Fruit fly (Drosophila melanogaster): ENCODE measurements around the gene Acsf3.

The Acsf3 gene

DNA sequence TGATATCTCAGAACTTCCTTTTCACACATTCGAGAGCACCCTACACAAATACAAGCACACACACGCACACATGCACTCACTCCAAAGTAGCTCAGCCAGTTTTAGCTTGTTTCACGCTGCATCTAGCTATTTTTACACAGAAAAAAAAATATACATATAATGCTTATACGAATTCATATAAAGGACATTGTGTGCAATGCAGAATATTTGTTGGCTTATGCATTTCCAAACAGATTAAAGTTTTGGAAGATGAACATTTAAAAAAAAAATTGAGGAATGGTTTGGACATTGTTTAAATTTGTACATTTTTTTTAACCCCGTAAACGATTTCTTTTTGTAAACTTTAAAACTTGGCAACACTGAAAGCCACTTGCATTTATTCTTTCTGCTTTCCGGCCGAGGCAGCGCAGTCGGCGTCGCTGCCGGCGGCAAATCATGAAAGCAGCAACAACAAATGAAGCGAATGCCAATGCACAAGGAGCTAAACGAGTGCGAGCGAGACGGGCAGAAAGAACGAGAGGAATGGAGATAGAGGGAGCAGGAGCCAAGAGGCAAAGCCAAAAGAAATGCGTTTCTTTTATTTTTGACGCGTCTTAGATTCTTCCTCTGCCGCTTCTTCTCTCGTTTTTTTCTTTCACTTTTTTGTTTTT is 9.7 kb upstream of the Acsf3 start (continued):
- TF ChIP-seq CG4360 (GFP tag; IDR thresholded peaks at IDR 0.05), result peak; percentile 89
- peak; percentile 33 to 82 for TF ChIP-seq eve (GFP tag; optimal IDR thresholded peaks at IDR 0.05)
- peak; percentile 29 for TF ChIP-seq CG6654 (GFP tag; optimal IDR thresholded peaks at IDR 0.05)
- TF ChIP-seq fu2 (GFP tag; optimal IDR thresholded peaks at IDR 0.05), result no peak
- TF ChIP-seq lmd (GFP tag; IDR thresholded peaks at IDR 0.05), result peak; percentile 60
- TF ChIP-seq CG4282 (GFP tag; optimal IDR thresholded peaks at IDR 0.05), result no peak
- peak; percentile 90 for TF ChIP-seq CG17361 (GFP tag; IDR thresholded peaks at IDR 0.05)
- TF ChIP-seq tup (GFP tag; optimal IDR thresholded peaks at IDR 0.05), result no peak
- no peak for TF ChIP-seq Atf6 (GFP tag; IDR thresholded peaks at IDR 0.05)
- TF ChIP-seq chn (GFP tag; optimal IDR thresholded peaks at IDR 0.05), result peak; percentile 71
- no peak for TF ChIP-seq schlank (tag; optimal IDR thresholded peaks at IDR 0.05)
- peak; percentile 41 for TF ChIP-seq CG7745 (tag; optimal IDR thresholded peaks at IDR 0.05)
- TF ChIP-seq wor (GFP tag; IDR thresholded peaks at IDR 0.05), result peak; percentile 70
- peak; percentile 14 for TF ChIP-seq Hmr (GFP tag; optimal IDR thresholded peaks at IDR 0.05)
- TF ChIP-seq Hsf (GFP tag; optimal IDR thresholded peaks at IDR 0.05), result peak; percentile 77
- peak; percentile 4 for TF ChIP-seq cg (GFP tag; optimal IDR thresholded peaks at IDR 0.05)
- TF ChIP-seq slp2 (GFP tag; optimal IDR thresholded peaks at IDR 0.05), result peak; percentile 62
- TF ChIP-seq Med (GFP tag), result peak; percentile 70
- no peak for TF ChIP-seq kay (GFP tag; optimal IDR thresholded peaks at IDR 0.05)
- TF ChIP-seq Lim3 (GFP tag; IDR thresholded peaks at IDR 0.05), result no peak
- no peak for TF ChIP-seq Opbp (GFP tag; IDR thresholded peaks at IDR 0.05; ENCODE audit: partially characterized antibody)
- no peak for TF ChIP-seq unc-4 (GFP tag; IDR thresholded peaks at IDR 0.05; ENCODE audit: partially characterized antibody)
- TF ChIP-seq CG8359 (GFP tag; optimal IDR thresholded peaks at IDR 0.05; ENCODE audit: borderline replicate concordance), result peak; percentile 74
- no peak for TF ChIP-seq pzg (GFP tag; optimal IDR thresholded peaks at IDR 0.05)
- TF ChIP-seq chif (GFP tag; optimal IDR thresholded peaks at IDR 0.05), result peak; percentile 75 to 86
- TF ChIP-seq slbo (GFP tag; IDR thresholded peaks at IDR 0.05), result no peak
- no peak for TF ChIP-seq psq (GFP tag; optimal IDR thresholded peaks at IDR 0.05)
- TF ChIP-seq mirr (GFP tag; optimal IDR thresholded peaks at IDR 0.05), result no peak
- TF ChIP-seq Hr3 (GFP tag; optimal IDR thresholded peaks at IDR 0.05), result peak; percentile 72
- TF ChIP-seq Meics (GFP tag; optimal IDR thresholded peaks at IDR 0.05), result peak; percentile 11
- peak; percentile 93 for TF ChIP-seq nmo (GFP tag; optimal IDR thresholded peaks at IDR 0.05)
- TF ChIP-seq CrebB (tag; optimal IDR thresholded peaks at IDR 0.05), result peak; percentile 22
- TF ChIP-seq CG43689 (GFP tag; IDR thresholded peaks at IDR 0.05), result no peak
- TF ChIP-seq Ets97D (GFP tag; optimal IDR thresholded peaks at IDR 0.05), result no peak
- peak; percentile 87 for TF ChIP-seq trem (tag; optimal IDR thresholded peaks at IDR 0.05)
- TF ChIP-seq hb (GFP tag; IDR thresholded peaks at IDR 0.05; ENCODE audit: partially characterized antibody), result no peak
- TF ChIP-seq Bdp1 (GFP tag; optimal IDR thresholded peaks at IDR 0.05), result peak; percentile 61
- TF ChIP-seq eyg (GFP tag; optimal IDR thresholded peaks at IDR 0.05), result no peak
- no peak for TF ChIP-seq hbn (GFP tag; IDR thresholded peaks at IDR 0.05; ENCODE audit: partially characterized antibody)
- no peak for TF ChIP-seq pan (optimal IDR thresholded peaks at IDR 0.05)
- peak in 1 of 2 experiments; percentile 52 for TF ChIP-seq pan (GFP tag; optimal IDR thresholded peaks at IDR 0.05 in 1 of 2, IDR thresholded peaks at IDR 0.05 in 1 of 2)
- TF ChIP-seq CG17912 (GFP tag; optimal IDR thresholded peaks at IDR 0.05), result no peak
- TF ChIP-seq CG13894 (tag; optimal IDR thresholded peaks at IDR 0.05), result no peak
- TF ChIP-seq CG8290 (GFP tag; optimal IDR thresholded peaks at IDR 0.05), result peak; percentile 71
- TF ChIP-seq CG8290 (tag; optimal IDR thresholded peaks at IDR 0.05), result peak in 1 of 2 experiments; percentile 9
- TF ChIP-seq CG8944 (GFP tag; optimal IDR thresholded peaks at IDR 0.05), result peak; percentile 48
- TF ChIP-seq lab (GFP tag; optimal IDR thresholded peaks at IDR 0.05), result peak; percentile 53
- TF ChIP-seq org-1 (GFP tag; optimal IDR thresholded peaks at IDR 0.05), result peak; percentile 64
- peak in 1 of 2 experiments; percentile 17 for TF ChIP-seq Hr78 (GFP tag; optimal IDR thresholded peaks at IDR 0.05)
- TF ChIP-seq CG9727 (GFP tag; optimal IDR thresholded peaks at IDR 0.05), result peak; percentile 89
